Worm (Caenorhabditis elegans) whole organism, midembryonic: ENCODE measurements around the gene F53C3.11.
A peak's percentile ranks its signal among the peaks of the same experiment; 100 is the strongest.

Experiments used
- T22C8.4 ChIP-seq: fragments of 200-800 bp; sonication (Bioruptor generic); IDR thresholded peaks from 2 replicates; pipeline ENCODE4 v1.3.6; 2022; ENCODE audit warnings: missing genetic modification characterization, missing compliant biosample characterization
- cog-1 ChIP-seq: sonication (generic microtip); optimal IDR thresholded peaks from 2 replicates; lab custom pipeline; 2016; ENCODE audit warnings: missing genetic modification characterization, missing compliant biosample characterization
- flt-1 ChIP-seq: fragments of 200-800 bp; sonication (Bioruptor generic); IDR thresholded peaks from 2 replicates; pipeline ENCODE4 v1.3.6; 2022; ENCODE audit warnings: missing genetic modification characterization, missing compliant biosample characterization
- klf-2 ChIP-seq: fragments of 200-800 bp; sonication (Bioruptor generic); conservative IDR thresholded peaks from 2 replicates; pipeline ENCODE4 v1.3.6; 2022; ENCODE audit warnings: missing genetic modification reagents, missing genetic modification characterization, missing compliant biosample characterization
- med-1 ChIP-seq: sonication (generic microtip); optimal IDR thresholded peaks from 2 replicates; lab custom pipeline; 2017; ENCODE audit warnings: missing genetic modification characterization, mild to moderate bottlenecking, missing compliant biosample characterization, antibody characterized with exemption, missing genetic modification reagents; ENCODE audit not compliant: insufficient read depth
- ref-1 ChIP-seq: fragments of 200-800 bp; sonication (Bioruptor generic); conservative IDR thresholded peaks from 2 replicates; pipeline ENCODE4 v1.3.6; 2022; ENCODE audit warnings: missing genetic modification reagents, missing genetic modification characterization, missing compliant biosample characterization
- tab-1 ChIP-seq: fragments of 200-800 bp; sonication (Bioruptor generic); IDR thresholded peaks from 2 replicates; pipeline ENCODE4 v1.3.6; 2022; ENCODE audit warnings: missing genetic modification characterization, missing compliant biosample characterization
- ztf-23 ChIP-seq: fragments of 200-800 bp; sonication (Bioruptor generic); IDR thresholded peaks from 2 replicates; pipeline ENCODE4 v1.3.6; 2022; ENCODE audit warnings: missing genetic modification reagents, missing genetic modification characterization, missing compliant biosample characterization
- ztf-29 ChIP-seq: fragments of 200-800 bp; sonication (Bioruptor generic); IDR thresholded peaks from 2 replicates; pipeline ENCODE4 v1.3.6; 2022; ENCODE audit warnings: missing genetic modification reagents, missing genetic modification characterization, missing compliant biosample characterization

F53C3.11 gene

ce11 chrII:3897758-3898494 lies 8.6 kb downstream of the F53C3.11 start, which contains the start of gene F53C3.6:
TSS of gene F53C3.6 (plus strand) at chrII:3898142.
- TF ChIP-seq ref-1 (GFP tag; lab: Robert Waterston, UW) (no peak), ztf-29 (no peak), cog-1 (tag; lab: Kevin White, UChicago) (peak; percentile 32), tab-1 (GFP tag; lab: Robert Waterston, UW) (no peak), flt-1 (GFP tag; lab: Robert Waterston, UW) (peak; percentile 31; the same call in 1 of the 2 replicates)

ce11 chrII:3896920-3897319 lies 9.6 kb downstream of the F53C3.11 start:
- TF ChIP-seq flt-1 (GFP tag; lab: Robert Waterston, UW) (no peak), cog-1 (tag; lab: Kevin White, UChicago) (peak; percentile 71), ref-1 (GFP tag; lab: Robert Waterston, UW) (no peak)

- no peak for TF ChIP-seq cog-1 (tag; lab: Kevin White, UChicago)
- TF ChIP-seq tab-1 (GFP tag; lab: Robert Waterston, UW) = no peak
- TF ChIP-seq flt-1 (GFP tag; lab: Robert Waterston, UW) = no peak
- TF ChIP-seq klf-2 (GFP tag; lab: Robert Waterston, UW) = no peak
- no peak for TF ChIP-seq ztf-29
- TF ChIP-seq ref-1 (GFP tag; lab: Robert Waterston, UW) = no peak
- no peak for TF ChIP-seq T22C8.4 (GFP tag; lab: Robert Waterston, UW)
- TF ChIP-seq med-1 (GFP tag; lab: Kevin White, UChicago) = no peak
- no peak for TF ChIP-seq ztf-23 (GFP tag; lab: Robert Waterston, UW)
Measured at ce11 chrII:3894755-3895154, 11.8 kb downstream of the F53C3.11 start, which contains the start of gene F53C3.7. TSS of gene F53C3.7 (plus strand) at chrII:3895055.

- TF ChIP-seq ref-1 (GFP tag; lab: Robert Waterston, UW) (no peak), T22C8.4 (GFP tag; lab: Robert Waterston, UW) (no peak), klf-2 (GFP tag; lab: Robert Waterston, UW) (no peak), cog-1 (tag; lab: Kevin White, UChicago) (no peak), flt-1 (GFP tag; lab: Robert Waterston, UW) (no peak), ztf-29 (no peak), ztf-23 (GFP tag; lab: Robert Waterston, UW) (no peak), med-1 (GFP tag; lab: Kevin White, UChicago) (no peak), tab-1 (GFP tag; lab: Robert Waterston, UW) (no peak)
Measured at ce11 chrII:3893911-3894310, 12.6 kb downstream of the F53C3.11 start.

ce11 chrII:3891124-3891523 lies 15.4 kb downstream of the F53C3.11 start, which contains the start of gene F53C3.8:
TSS of gene F53C3.8 (plus strand) at chrII:3891424.
- TF ChIP-seq klf-2 (GFP tag; lab: Robert Waterston, UW) = no peak
- no peak for TF ChIP-seq ztf-23 (GFP tag; lab: Robert Waterston, UW)
- no peak for TF ChIP-seq cog-1 (tag; lab: Kevin White, UChicago)
- TF ChIP-seq T22C8.4 (GFP tag; lab: Robert Waterston, UW) = no peak
- no peak for TF ChIP-seq med-1 (GFP tag; lab: Kevin White, UChicago)
- TF ChIP-seq ref-1 (GFP tag; lab: Robert Waterston, UW) = no peak
- TF ChIP-seq flt-1 (GFP tag; lab: Robert Waterston, UW) = no peak
- TF ChIP-seq tab-1 (GFP tag; lab: Robert Waterston, UW) = no peak
- TF ChIP-seq ztf-29 = no peak

ce11 chrII:3879945-3880344 lies 26.6 kb downstream of the F53C3.11 start, which contains the start of gene nhr-166:
TSS of gene nhr-166 (plus strand) at chrII:3880245.
- TF ChIP-seq ztf-23 (GFP tag; lab: Robert Waterston, UW) (no peak), T22C8.4 (GFP tag; lab: Robert Waterston, UW) (no peak), ref-1 (GFP tag; lab: Robert Waterston, UW) (no peak), klf-2 (GFP tag; lab: Robert Waterston, UW) (no peak), cog-1 (tag; lab: Kevin White, UChicago) (no peak), ztf-29 (no peak), tab-1 (GFP tag; lab: Robert Waterston, UW) (no peak), med-1 (GFP tag; lab: Kevin White, UChicago) (no peak), flt-1 (GFP tag; lab: Robert Waterston, UW) (no peak)

ce11 chrII:3878330-3878729 lies 28.2 kb downstream of the F53C3.11 start, which contains the start of gene srh-250:
TSS of gene srh-250 (plus strand) at chrII:3878630.
- no peak for TF ChIP-seq klf-2 (GFP tag; lab: Robert Waterston, UW)
- no peak for TF ChIP-seq cog-1 (tag; lab: Kevin White, UChicago)
- no peak for TF ChIP-seq ref-1 (GFP tag; lab: Robert Waterston, UW)
- TF ChIP-seq tab-1 (GFP tag; lab: Robert Waterston, UW) = no peak
- no peak for TF ChIP-seq flt-1 (GFP tag; lab: Robert Waterston, UW)
- TF ChIP-seq ztf-29 = no peak
- no peak for TF ChIP-seq med-1 (GFP tag; lab: Kevin White, UChicago)
- no peak for TF ChIP-seq ztf-23 (GFP tag; lab: Robert Waterston, UW)
- TF ChIP-seq T22C8.4 (GFP tag; lab: Robert Waterston, UW) = no peak

ce11 chrII:3877874-3878273 lies 28.6 kb downstream of the F53C3.11 start, which contains the start of gene sdz-7:
TSS of gene sdz-7 (minus strand) at chrII:3877974.
- TF ChIP-seq T22C8.4 (GFP tag; lab: Robert Waterston, UW) (no peak), tab-1 (GFP tag; lab: Robert Waterston, UW) (no peak), cog-1 (tag; lab: Kevin White, UChicago) (no peak), ref-1 (GFP tag; lab: Robert Waterston, UW) (no peak), flt-1 (GFP tag; lab: Robert Waterston, UW) (no peak), ztf-23 (GFP tag; lab: Robert Waterston, UW) (no peak)

- TF ChIP-seq ztf-23 (GFP tag; lab: Robert Waterston, UW) = no peak
- TF ChIP-seq med-1 (GFP tag; lab: Kevin White, UChicago) = no peak
- TF ChIP-seq T22C8.4 (GFP tag; lab: Robert Waterston, UW) = no peak
- TF ChIP-seq ztf-29 = no peak
Measured at ce11 chrII:3877127-3877526, 29.4 kb downstream of the F53C3.11 start, which contains the start of gene nep-3. TSS of gene nep-3 (minus strand) at chrII:3877227.
